Worm (Caenorhabditis elegans): ENCODE data around the gene idpc-7.

DNA sequence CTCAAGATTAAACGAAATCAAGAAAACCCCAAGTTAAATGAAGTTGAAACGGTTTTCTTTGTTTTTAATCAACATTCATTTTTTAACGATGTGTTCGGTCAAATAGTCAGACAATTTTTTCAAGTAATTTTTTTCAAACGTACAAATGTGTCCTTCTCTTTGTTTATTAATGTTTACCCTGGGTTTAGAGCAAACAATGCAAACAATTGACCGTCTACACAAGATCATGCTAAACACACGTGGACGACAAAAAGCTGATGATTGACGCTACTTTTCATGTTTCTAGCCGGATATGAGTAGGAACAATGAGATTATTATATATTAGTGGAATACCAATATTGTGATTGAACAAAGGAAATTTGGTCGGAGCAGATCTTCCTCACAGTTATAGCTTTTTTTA lies 2.6 kb upstream of the idpc-7 start:
- TF ChIP-seq nhr-6 (tag; optimal IDR thresholded peaks at IDR 0.05) (no peak), aly-2 (tag; optimal IDR thresholded peaks at IDR 0.05) (no peak), elt-3 (tag; optimal IDR thresholded peaks at IDR 0.05) (no peak), lin-39 (tag; optimal IDR thresholded peaks at IDR 0.05) (no peak), unc-39 (tag; optimal IDR thresholded peaks at IDR 0.05) (no peak), lin-11 (tag; optimal IDR thresholded peaks at IDR 0.05) (no peak)
